Worm (Caenorhabditis elegans): ENCODE measurements around the gene irld-40.
"Not testable (repeated sequence)": the region's sequence is repeated elsewhere in the genome, so short reads cannot be mapped to it uniquely, and the experiment has no call there.

Gene irld-40

DNA sequence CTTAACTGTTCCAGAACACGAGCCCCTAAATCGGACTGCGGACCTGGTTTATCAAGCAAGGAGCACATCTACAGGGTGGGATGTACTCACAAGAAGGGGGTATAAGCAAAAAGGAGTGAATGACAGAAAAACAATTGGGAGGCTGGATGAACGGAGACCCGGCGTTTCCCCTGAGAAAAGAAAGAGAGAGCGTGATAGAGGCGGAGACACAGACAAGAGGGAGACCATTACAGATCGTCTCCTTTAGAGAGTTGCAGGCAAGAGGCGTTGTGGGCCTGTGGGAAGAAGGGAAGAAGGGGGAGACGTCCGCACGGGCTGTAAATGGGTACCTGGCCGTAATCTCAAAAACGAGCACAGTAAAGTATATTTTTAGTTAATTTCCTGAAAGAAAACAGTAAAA is 31.5 kb downstream of the irld-40 start, which contains the start of gene Y46H3C.7:
Y46H3C.7 (minus strand) TSS at position 147 of the 400 bp plus-strand sequence.
- not testable (repeated sequence) for TF ChIP-seq sox-4, ttx-3, K02D7.2 (tag; optimal IDR thresholded peaks at IDR 0.05)

DNA sequence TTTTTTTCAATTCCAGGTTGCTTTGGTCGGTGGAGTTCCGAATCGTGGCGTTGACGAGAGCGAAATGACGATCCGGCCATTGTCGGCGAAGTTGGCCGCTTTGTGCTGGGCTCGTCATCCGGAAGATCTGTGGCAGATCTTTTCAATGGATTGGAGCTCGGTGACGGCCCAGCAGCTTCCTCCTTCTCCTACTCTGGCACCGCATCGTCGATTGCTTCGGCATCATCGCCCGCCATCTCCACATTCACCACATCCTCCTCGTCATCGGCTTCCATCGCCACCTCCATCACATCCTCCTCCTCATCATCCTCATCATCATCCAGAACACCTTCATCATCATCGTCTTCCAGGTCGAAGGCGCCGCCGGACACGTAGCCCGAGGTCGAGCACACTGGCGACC is 36.0 kb downstream of the irld-40 start:
- TF ChIP-seq elt-2 (tag; optimal IDR thresholded peaks at IDR 0.05) = no peak
- TF ChIP-seq C08G9.2 (tag; optimal IDR thresholded peaks at IDR 0.05) = no peak
- no peak for TF ChIP-seq ahr-1 (tag; optimal IDR thresholded peaks at IDR 0.05)
- TF ChIP-seq tbx-7 (tag; optimal IDR thresholded peaks at IDR 0.05) = no peak
- TF ChIP-seq ceh-18 (tag; optimal IDR thresholded peaks at IDR 0.05) = no peak
- no peak for TF ChIP-seq unc-55 (GFP tag; optimal IDR thresholded peaks at IDR 0.05)
- TF ChIP-seq ztf-16 (tag; optimal IDR thresholded peaks at IDR 0.05) = no peak
- TF ChIP-seq ceh-2 (tag; optimal IDR thresholded peaks at IDR 0.05) = no peak
- no peak for TF ChIP-seq hlh-8 (tag; optimal IDR thresholded peaks at IDR 0.05)
- no peak for TF ChIP-seq madf-2 (tag; optimal IDR thresholded peaks at IDR 0.05)
- no peak for TF ChIP-seq gmeb-2 (tag; optimal IDR thresholded peaks at IDR 0.05)
- no peak for TF ChIP-seq ets-4 (tag; optimal IDR thresholded peaks at IDR 0.05)
- no peak for TF ChIP-seq ceh-24 (tag; optimal IDR thresholded peaks at IDR 0.05)
- TF ChIP-seq ceh-6 (GFP tag; optimal IDR thresholded peaks at IDR 0.05) = no peak
- no peak for TF ChIP-seq pros-1 (tag; optimal IDR thresholded peaks at IDR 0.05)
- TF ChIP-seq ceh-45 (GFP tag; IDR thresholded peaks at IDR 0.05) = no peak
- no peak for TF ChIP-seq ceh-22 (tag; optimal IDR thresholded peaks at IDR 0.05)
- no peak for TF ChIP-seq eyg-1 (tag; optimal IDR thresholded peaks at IDR 0.05)
- TF ChIP-seq ref-2 (tag; optimal IDR thresholded peaks at IDR 0.05) = no peak
- TF ChIP-seq sox-2 (GFP tag; IDR thresholded peaks at IDR 0.05) = no peak

DNA sequence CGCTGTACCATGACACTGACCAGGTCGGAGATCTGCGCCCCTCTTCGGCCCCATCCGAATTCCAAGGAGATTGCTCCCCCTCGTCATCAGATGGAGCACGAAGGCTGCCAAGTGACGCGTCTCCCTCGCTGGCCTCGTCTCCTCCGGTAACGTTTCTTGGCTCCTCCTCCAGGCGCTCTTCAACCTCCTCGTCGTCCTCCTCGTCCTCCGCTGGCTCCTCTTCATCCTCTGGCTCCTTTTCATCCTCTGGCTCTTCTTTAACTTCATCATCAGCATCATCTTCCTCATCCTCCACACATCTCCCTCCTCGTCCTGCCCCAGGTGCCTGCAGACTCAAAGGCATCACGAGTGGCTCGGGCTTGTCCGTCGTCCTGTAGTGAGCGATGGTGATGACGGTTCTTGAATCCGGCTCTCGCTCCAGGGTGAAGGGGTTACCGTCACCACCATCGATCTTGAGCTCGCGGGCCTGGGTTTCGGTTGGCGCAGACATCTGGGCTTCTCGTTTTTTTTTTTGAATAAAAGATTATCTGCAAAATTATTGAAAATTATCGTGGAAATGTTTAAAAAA is 36.9 kb downstream of the irld-40 start:
- no peak for TF ChIP-seq F13H6.1 (tag; optimal IDR thresholded peaks at IDR 0.05)
- TF ChIP-seq nfya-1 (tag; optimal IDR thresholded peaks at IDR 0.05) = no peak
- TF ChIP-seq eyg-1 (tag; optimal IDR thresholded peaks at IDR 0.05) = no peak
- no peak for TF ChIP-seq sox-2 (GFP tag; IDR thresholded peaks at IDR 0.05)
- TF ChIP-seq dve-1 (tag; optimal IDR thresholded peaks at IDR 0.05) = no peak
- TF ChIP-seq T23F11.4 (GFP tag; optimal IDR thresholded peaks at IDR 0.05) = no peak
- TF ChIP-seq pha-2 (tag; optimal IDR thresholded peaks at IDR 0.05) = no peak
- no peak for TF ChIP-seq K09A11.1 (tag; optimal IDR thresholded peaks at IDR 0.05; ENCODE audit: insufficient read depth)

DNA sequence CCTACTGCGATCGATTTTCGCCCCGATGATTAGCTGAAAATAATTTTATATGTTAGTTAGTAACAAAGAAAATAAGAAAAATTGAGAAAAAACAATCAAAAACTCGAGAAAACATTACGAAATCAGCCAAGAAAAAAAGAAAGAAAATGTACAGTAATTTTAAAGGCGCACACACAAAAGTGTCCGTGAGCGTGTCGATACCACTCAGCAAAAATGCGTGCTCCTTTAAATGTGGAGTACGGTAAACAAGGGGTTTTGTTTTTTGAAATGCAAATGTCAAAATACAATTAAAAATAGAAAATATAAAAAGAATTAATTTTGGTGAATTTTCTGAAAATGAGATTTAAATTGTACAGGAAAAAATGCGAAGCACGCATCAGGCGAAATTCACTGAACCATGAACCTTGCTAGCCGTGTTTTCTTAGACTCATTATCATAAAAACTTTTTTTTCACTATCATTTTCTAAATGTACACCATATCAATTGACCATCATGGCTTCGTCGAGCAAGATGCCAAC is 39.3 kb downstream of the irld-40 start, which contains the start of gene srw-90:
srw-90 (plus strand) TSS at position 468 of the 518 bp plus-strand sequence.
- TF ChIP-seq ceh-45 (GFP tag; IDR thresholded peaks at IDR 0.05) (no peak), pha-2 (tag; optimal IDR thresholded peaks at IDR 0.05) (no peak), ztf-16 (tag; optimal IDR thresholded peaks at IDR 0.05) (no peak), C38D4.7 (GFP tag; optimal IDR thresholded peaks at IDR 0.05) (no peak), fkh-10 (GFP tag; optimal IDR thresholded peaks at IDR 0.05) (no peak), madf-2 (tag; optimal IDR thresholded peaks at IDR 0.05) (no peak), tbx-7 (tag; optimal IDR thresholded peaks at IDR 0.05) (no peak), dve-1 (tag; optimal IDR thresholded peaks at IDR 0.05) (no peak), gmeb-2 (tag; optimal IDR thresholded peaks at IDR 0.05) (no peak), pqm-1 (tag; optimal IDR thresholded peaks at IDR 0.05) (no peak), unc-3 (GFP tag; conservative IDR thresholded peaks at IDR 0.05) (no peak), unc-3 (tag; optimal IDR thresholded peaks at IDR 0.05) (no peak), F13H6.1 (tag; optimal IDR thresholded peaks at IDR 0.05) (no peak), pat-9 (tag; optimal IDR thresholded peaks at IDR 0.05) (no peak), fax-1 (tag; optimal IDR thresholded peaks at IDR 0.05) (no peak), unc-55 (GFP tag; optimal IDR thresholded peaks at IDR 0.05) (no peak), hlh-15 (tag; optimal IDR thresholded peaks at IDR 0.05) (no peak), nhr-11 (tag; optimal IDR thresholded peaks at IDR 0.05) (no peak), ceh-34 (tag; optimal IDR thresholded peaks at IDR 0.05) (no peak), K09A11.1 (tag; optimal IDR thresholded peaks at IDR 0.05; ENCODE audit: insufficient read depth) (no peak)
